Worm (Caenorhabditis elegans): Measurements from ENCODE around the gene oac-24.

oac-24 gene

ce11 chrV:4684137-4684536, 26.4 kb upstream of the oac-24 start:
- TF ChIP-seq blmp-1 (tag; optimal IDR thresholded peaks at IDR 0.05) (no peak), nhr-237 (tag; optimal IDR thresholded peaks at IDR 0.05) (no peak), nhr-85 (tag) (no peak), lir-3 (tag; optimal IDR thresholded peaks at IDR 0.05; ENCODE audit: poor library complexity) (no peak), mep-1 (tag; optimal IDR thresholded peaks at IDR 0.05) (no peak), egl-27 (tag; optimal IDR thresholded peaks at IDR 0.05) (no peak), hpl-2 (GFP tag; optimal IDR thresholded peaks at IDR 0.05) (no peak), ama-1 (optimal IDR thresholded peaks at IDR 0.05) (no peak)

- TF ChIP-seq unc-62 (GFP tag; optimal IDR thresholded peaks at IDR 0.05) (no peak), elt-3 (tag; optimal IDR thresholded peaks at IDR 0.05) (peak in 1 of 6 experiments; percentile 49), jun-1 (tag; optimal IDR thresholded peaks at IDR 0.05) (no peak), aly-2 (tag; optimal IDR thresholded peaks at IDR 0.05) (no peak), lin-35 (GFP tag; optimal IDR thresholded peaks at IDR 0.05) (peak; percentile 45 to 75), grh-1 (GFP tag; IDR thresholded peaks at IDR 0.05) (peak; percentile 51), unc-130 (tag; optimal IDR thresholded peaks at IDR 0.05) (peak; percentile 24), pax-3 (tag; optimal IDR thresholded peaks at IDR 0.05) (no peak), nhr-19 (GFP tag; conservative IDR thresholded peaks at IDR 0.05) (peak; percentile 52), ceh-90 (tag; optimal IDR thresholded peaks at IDR 0.05) (no peak), nhr-84 (tag; optimal IDR thresholded peaks at IDR 0.05) (no peak), lsy-2 (tag; optimal IDR thresholded peaks at IDR 0.05) (peak; percentile 59 to 69), nhr-77 (tag; optimal IDR thresholded peaks at IDR 0.05) (no peak), elt-2 (tag; optimal IDR thresholded peaks at IDR 0.05) (peak; percentile 16), unc-98 (GFP tag; IDR thresholded peaks at IDR 0.05) (no peak), tlp-1 (tag; optimal IDR thresholded peaks at IDR 0.05) (no peak), ceh-63 (GFP tag; optimal IDR thresholded peaks at IDR 0.05) (no peak), mep-1 (tag; optimal IDR thresholded peaks at IDR 0.05) (peak; percentile 47), sox-4 (tag; optimal IDR thresholded peaks at IDR 0.05) (no peak), lin-13 (GFP tag; optimal IDR thresholded peaks at IDR 0.05) (no peak), efl-1 (optimal IDR thresholded peaks at IDR 0.05) (peak; percentile 55 to 61), efl-1 (GFP tag; optimal IDR thresholded peaks at IDR 0.05 in 1 of 2) (peak; percentile 51 to 96), F16B12.6 (tag; optimal IDR thresholded peaks at IDR 0.05) (no peak), ztf-11 (tag; optimal IDR thresholded peaks at IDR 0.05) (peak in 1 of 2 experiments; percentile 47), nhr-85 (tag) (peak; percentile 84), nhr-76 (tag; optimal IDR thresholded peaks at IDR 0.05) (no peak), aha-1 (tag; optimal IDR thresholded peaks at IDR 0.05) (no peak), egl-27 (tag; optimal IDR thresholded peaks at IDR 0.05) (no peak), skn-1 (tag; optimal IDR thresholded peaks at IDR 0.05) (peak; percentile 72), lin-14 (GFP tag; optimal IDR thresholded peaks at IDR 0.05) (peak; percentile 75), dsc-1 (tag; optimal IDR thresholded peaks at IDR 0.05) (peak; percentile 43), tbx-2 (tag; optimal IDR thresholded peaks at IDR 0.05) (peak; percentile 53), pag-3 (tag; optimal IDR thresholded peaks at IDR 0.05; ENCODE audit: borderline replicate concordance, insufficient read depth) (peak; percentile 7), ztf-4 (tag; optimal IDR thresholded peaks at IDR 0.05) (no peak), fkh-10 (GFP tag; optimal IDR thresholded peaks at IDR 0.05) (no peak), snpc-4 (tag; optimal IDR thresholded peaks at IDR 0.05) (peak; percentile 40), hpl-2 (GFP tag; optimal IDR thresholded peaks at IDR 0.05) (no peak), pqm-1 (tag; optimal IDR thresholded peaks at IDR 0.05) (no peak), ces-1 (GFP tag; optimal IDR thresholded peaks at IDR 0.05) (no peak), xbp-1 (tag; optimal IDR thresholded peaks at IDR 0.05) (peak; percentile 44), nhr-11 (tag; optimal IDR thresholded peaks at IDR 0.05) (no peak), fos-1 (tag; optimal IDR thresholded peaks at IDR 0.05) (no peak), fkh-8 (tag; optimal IDR thresholded peaks at IDR 0.05) (peak; percentile 28), nhr-47 (tag; optimal IDR thresholded peaks at IDR 0.05) (peak; percentile 66), C34B4.2 (tag; optimal IDR thresholded peaks at IDR 0.05) (no peak), C04F5.9 (tag; optimal IDR thresholded peaks at IDR 0.05) (no peak), ceh-8 (GFP tag; optimal IDR thresholded peaks at IDR 0.05) (no peak)
Observed at ce11 chrV:4686680-4687470, 23.7 kb upstream of the oac-24 start, which contains the start of gene taf-10. Gene taf-10 (plus strand): TSS chrV:4687103.

Measured in whole organism, L1 larva.